Fruit fly (Drosophila melanogaster) whole organism, embryonic: ENCODE data around the gene CG10874.

Experiments used
- Adf1 ChIP-seq: fragments of 200-800 bp; sonication (Bioruptor generic); IDR thresholded peaks from 2 replicates; pipeline ENCODE4 v1.3.6; 2022; ENCODE audit warnings: missing biosample characterization, missing genetic modification characterization
- Bdp1 ChIP-seq: fragments of 200-800 bp; sonication (Bioruptor generic); optimal IDR thresholded peaks from 3 replicates; lab custom pipeline; 2016; ENCODE audit warnings: missing biosample characterization, missing genetic modification characterization
- CG1024 ChIP-seq: fragments of 200-800 bp; sonication (Bioruptor generic); IDR thresholded peaks from 2 replicates; pipeline ENCODE4 v1.3.6; 2022; ENCODE audit warnings: missing biosample characterization, missing genetic modification characterization
- CG10321 ChIP-seq: fragments of 200-800 bp; sonication (Bioruptor generic); IDR thresholded peaks from 2 replicates; pipeline ENCODE4 v1.3.6; 2022; ENCODE audit warnings: missing biosample characterization, missing genetic modification characterization
- CG10366 ChIP-seq: fragments of 200-800 bp; sonication (Bioruptor generic); IDR thresholded peaks from 2 replicates; pipeline ENCODE4 v1.3.6; 2022; ENCODE audit warnings: missing biosample characterization, missing genetic modification characterization
- CG11398 ChIP-seq: fragments of 200-800 bp; sonication (Bioruptor generic); optimal IDR thresholded peaks from 2 replicates; lab custom pipeline; 2016; ENCODE audit warnings: missing biosample characterization, missing genetic modification characterization
- CG12299 ChIP-seq: fragments of 200-800 bp; sonication (Bioruptor generic); optimal IDR thresholded peaks from 2 replicates; lab custom pipeline; 2018; ENCODE audit warnings: missing biosample characterization, mild to moderate bottlenecking, missing genetic modification characterization
- CG12769 ChIP-seq: fragments of 200-800 bp; sonication (Bioruptor generic); optimal IDR thresholded peaks from 2 replicates; lab custom pipeline; 2019; ENCODE audit warnings: missing biosample characterization, mild to moderate bottlenecking, missing genetic modification characterization, moderate library complexity
- CG12942 ChIP-seq: fragments of 200-800 bp; sonication (Bioruptor generic); optimal IDR thresholded peaks from 3 replicates; lab custom pipeline; 2016; ENCODE audit warnings: missing biosample characterization, missing genetic modification characterization
- CG17328 ChIP-seq: fragments of 200-800 bp; sonication (Bioruptor generic); IDR thresholded peaks from 2 replicates; pipeline ENCODE4 v1.3.6; 2022; ENCODE audit warnings: missing biosample characterization, missing genetic modification characterization
- CG30020 ChIP-seq: fragments of 200-800 bp; optimal IDR thresholded peaks from 2 replicates; lab custom pipeline; 2019; ENCODE audit warnings: missing biosample characterization, mild to moderate bottlenecking, missing genetic modification characterization, moderate library complexity
- CG4424 ChIP-seq: fragments of 200-800 bp; sonication (Bioruptor generic); optimal IDR thresholded peaks from 3 replicates; lab custom pipeline; 2016; ENCODE audit warnings: missing biosample characterization, missing genetic modification characterization
- CG5180 ChIP-seq: fragments of 200-800 bp; sonication (Bioruptor generic); optimal IDR thresholded peaks from 3 replicates; lab custom pipeline; 2017; ENCODE audit warnings: missing biosample characterization, missing genetic modification characterization, mild to moderate bottlenecking, moderate library complexity, missing genetic modification reagents
- CG5953 ChIP-seq: fragments of 200-800 bp; sonication (Bioruptor generic); IDR thresholded peaks from 2 replicates; pipeline ENCODE4 v1.3.6; 2022; ENCODE audit warnings: missing biosample characterization, missing genetic modification characterization
- CG6765 ChIP-seq: fragments of 200-800 bp; sonication (Bioruptor generic); optimal IDR thresholded peaks from 3 replicates; lab custom pipeline; 2017; ENCODE audit warnings: missing biosample characterization, mild to moderate bottlenecking, missing genetic modification characterization
- CG7745 ChIP-seq: fragments of 200-800 bp; sonication (Bioruptor generic); optimal IDR thresholded peaks from 2 replicates; lab custom pipeline; 2018; ENCODE audit warnings: missing biosample characterization, mild to moderate bottlenecking, missing genetic modification characterization, moderate library complexity
- CG8089 ChIP-seq: fragments of 200-800 bp; sonication (Bioruptor generic); optimal IDR thresholded peaks from 3 replicates; lab custom pipeline; 2016; ENCODE audit warnings: missing biosample characterization, missing genetic modification characterization
- CG8281 ChIP-seq: fragments of 200-800 bp; sonication (Bioruptor generic); optimal IDR thresholded peaks from 2 replicates; lab custom pipeline; 2018; ENCODE audit warnings: missing biosample characterization, mild to moderate bottlenecking, missing genetic modification characterization, moderate library complexity
- Dbx ChIP-seq: fragments of 200-800 bp; sonication (Bioruptor generic); IDR thresholded peaks from 3 replicates; pipeline ENCODE4 v1.3.6; 2022; ENCODE audit warnings: missing biosample characterization, missing genetic modification characterization
- E2f1 ChIP-seq: fragments of 200-800 bp; sonication (Bioruptor generic); IDR thresholded peaks from 2 replicates; pipeline ENCODE4 v1.3.6; 2022; ENCODE audit warnings: missing biosample characterization, missing genetic modification characterization
- Fer1 ChIP-seq: fragments of 200-800 bp; sonication (Bioruptor generic); optimal IDR thresholded peaks from 2 replicates; lab custom pipeline; 2017; ENCODE audit warnings: missing biosample characterization, mild to moderate bottlenecking, missing genetic modification characterization
- Gug ChIP-seq: fragments of 200-800 bp; sonication (Bioruptor generic); IDR thresholded peaks from 4 replicates; pipeline ENCODE4 v1.3.6; 2022; ENCODE audit warnings: missing biosample characterization, missing genetic modification characterization
- HLHmδ ChIP-seq: fragments of 200-800 bp; sonication (Bioruptor generic); optimal IDR thresholded peaks from 2 replicates; lab custom pipeline; 2018; ENCODE audit warnings: missing biosample characterization, mild to moderate bottlenecking, missing genetic modification characterization, moderate library complexity
- HmgD ChIP-seq: fragments of 200-800 bp; sonication (Bioruptor generic); optimal IDR thresholded peaks from 3 replicates; lab custom pipeline; 2016; ENCODE audit warnings: missing biosample characterization, missing genetic modification characterization
- Hsf ChIP-seq: fragments of 200-800 bp; sonication (Bioruptor generic); optimal IDR thresholded peaks from 3 replicates; lab custom pipeline; 2016; ENCODE audit warnings: missing biosample characterization, missing genetic modification characterization
- MTF-1 ChIP-seq: fragments of 200-800 bp; sonication (Bioruptor generic); optimal IDR thresholded peaks from 2 replicates; lab custom pipeline; 2018; ENCODE audit warnings: missing biosample characterization, mild to moderate bottlenecking, missing genetic modification characterization, borderline replicate concordance
- Myb ChIP-seq: fragments of 200-800 bp; sonication (Bioruptor generic); optimal IDR thresholded peaks from 2 replicates; lab custom pipeline; 2016; ENCODE audit warnings: missing biosample characterization, missing genetic modification characterization
- Nf-YC ChIP-seq: fragments of 200-800 bp; optimal IDR thresholded peaks from 3 replicates; lab custom pipeline; 2019; ENCODE audit warnings: missing biosample characterization, mild to moderate bottlenecking, missing genetic modification characterization, moderate library complexity
- Oli ChIP-seq: fragments of 200-800 bp; sonication (Bioruptor generic); optimal IDR thresholded peaks from 2 replicates; lab custom pipeline; 2018; ENCODE audit warnings: missing biosample characterization, mild to moderate bottlenecking, missing genetic modification characterization, moderate library complexity
- Ptx1 ChIP-seq: fragments of 200-800 bp; sonication (Bioruptor generic); IDR thresholded peaks from 2 replicates; pipeline ENCODE4 v1.3.6; 2022; ENCODE audit warnings: missing biosample characterization, missing genetic modification characterization
- Ravus ChIP-seq: fragments of 200-800 bp; sonication (Bioruptor generic); IDR thresholded peaks from 2 replicates; pipeline ENCODE4 v1.3.6; 2022; ENCODE audit warnings: missing biosample characterization, missing genetic modification characterization
- Side ChIP-seq: fragments of 200-800 bp; sonication (Bioruptor generic); optimal IDR thresholded peaks from 2 replicates; lab custom pipeline; 2016; ENCODE audit warnings: missing biosample characterization, missing genetic modification characterization
- Stat92E ChIP-seq, 3 experiments: fragments of >200 bp in 2 of 3; fragments of 200-800 bp in 1 of 3; sonication (Bioruptor generic) in 1 of 3; optimal IDR thresholded peaks; 2 replicates each; lab custom pipeline; 2017 to 2019; ENCODE audit warnings: missing biosample characterization in 3 of 3, missing genetic modification characterization in 3 of 3, mild to moderate bottlenecking in 1 of 3, moderate library complexity in 1 of 3
- YL-1 ChIP-seq: fragments of 200-800 bp; sonication (Bioruptor generic); optimal IDR thresholded peaks from 3 replicates; lab custom pipeline; 2017; ENCODE audit warnings: missing biosample characterization, mild to moderate bottlenecking, missing genetic modification characterization
- al ChIP-seq: fragments of 200-800 bp; sonication (Bioruptor generic); IDR thresholded peaks from 2 replicates; pipeline ENCODE4 v1.3.6; 2022; ENCODE audit warnings: missing biosample characterization, missing genetic modification characterization
- ash1 ChIP-seq: fragments of 200-800 bp; sonication (Bioruptor generic); optimal IDR thresholded peaks from 2 replicates; lab custom pipeline; 2018; ENCODE audit warnings: missing biosample characterization, mild to moderate bottlenecking, missing genetic modification characterization
- caup ChIP-seq: fragments of 200-800 bp; sonication (Bioruptor generic); optimal IDR thresholded peaks from 3 replicates; lab custom pipeline; 2017; ENCODE audit warnings: missing biosample characterization, mild to moderate bottlenecking, missing genetic modification characterization, moderate library complexity; ENCODE audit not compliant: severe bottlenecking
- chm ChIP-seq: fragments of 200-800 bp; sonication (Bioruptor generic); IDR thresholded peaks from 2 replicates; pipeline ENCODE4 v1.3.6; 2022; ENCODE audit warnings: missing biosample characterization, missing genetic modification characterization
- crp ChIP-seq, 2 experiments: fragments of 200-800 bp; sonication (Bioruptor generic); optimal IDR thresholded peaks; 2 replicates in 1 of 2; 3 replicates in 1 of 2; lab custom pipeline; 2017; ENCODE audit warnings: missing biosample characterization in 2 of 2, missing genetic modification characterization in 2 of 2, mild to moderate bottlenecking in 1 of 2, moderate library complexity in 1 of 2
- dimm ChIP-seq: fragments of 200-800 bp; sonication (Bioruptor generic); IDR thresholded peaks from 2 replicates; pipeline ENCODE4 v1.3.6; 2022; ENCODE audit warnings: missing biosample characterization, missing genetic modification characterization
- gfzf ChIP-seq: fragments of 200-800 bp; sonication (Bioruptor generic); optimal IDR thresholded peaks from 2 replicates; lab custom pipeline; 2016; ENCODE audit warnings: missing biosample characterization, mild to moderate bottlenecking, missing genetic modification characterization, moderate library complexity
- her ChIP-seq: fragments of 200-800 bp; sonication (Bioruptor generic); optimal IDR thresholded peaks from 2 replicates; lab custom pipeline; 2016; ENCODE audit warnings: missing biosample characterization, missing genetic modification characterization
- inv ChIP-seq: fragments of 200-800 bp; sonication (Bioruptor generic); IDR thresholded peaks from 2 replicates; pipeline ENCODE4 v1.3.6; 2022; ENCODE audit warnings: missing biosample characterization, missing genetic modification characterization; ENCODE audit not compliant: partially characterized antibody
- lilli ChIP-seq: fragments of 200-800 bp; sonication (Bioruptor generic); optimal IDR thresholded peaks from 3 replicates; lab custom pipeline; 2016; ENCODE audit warnings: missing biosample characterization, missing genetic modification characterization
- nom ChIP-seq: fragments of 200-800 bp; sonication (Bioruptor generic); optimal IDR thresholded peaks from 2 replicates; lab custom pipeline; 2017; ENCODE audit warnings: missing biosample characterization, missing genetic modification characterization, mild to moderate bottlenecking, moderate library complexity, missing genetic modification reagents
- pho ChIP-seq: fragments of 200-800 bp; sonication (Bioruptor generic); optimal IDR thresholded peaks from 2 replicates; lab custom pipeline; 2016; ENCODE audit warnings: missing biosample characterization, missing genetic modification characterization
- pros ChIP-seq: fragments of 200-800 bp; sonication (Bioruptor generic); optimal IDR thresholded peaks from 3 replicates; lab custom pipeline; 2019; ENCODE audit warnings: missing biosample characterization, mild to moderate bottlenecking, missing genetic modification characterization, moderate library complexity
- pum ChIP-seq: fragments of 200-800 bp; sonication (Bioruptor generic); optimal IDR thresholded peaks from 2 replicates; lab custom pipeline; 2016; ENCODE audit warnings: missing biosample characterization, missing genetic modification characterization
- sens-2 ChIP-seq: fragments of 200-800 bp; sonication (Bioruptor generic); IDR thresholded peaks from 2 replicates; pipeline ENCODE4 v1.3.6; 2022; ENCODE audit warnings: missing biosample characterization, missing genetic modification characterization
- trem ChIP-seq: fragments of 200-800 bp; optimal IDR thresholded peaks from 3 replicates; lab custom pipeline; 2019; ENCODE audit warnings: missing biosample characterization, mild to moderate bottlenecking, missing genetic modification characterization, moderate library complexity
- wdn ChIP-seq: fragments of 200-800 bp; sonication (Bioruptor generic); IDR thresholded peaks from 2 replicates; pipeline ENCODE4 v1.3.6; 2022; ENCODE audit warnings: missing biosample characterization, missing genetic modification characterization

CG10874 gene

DNA sequence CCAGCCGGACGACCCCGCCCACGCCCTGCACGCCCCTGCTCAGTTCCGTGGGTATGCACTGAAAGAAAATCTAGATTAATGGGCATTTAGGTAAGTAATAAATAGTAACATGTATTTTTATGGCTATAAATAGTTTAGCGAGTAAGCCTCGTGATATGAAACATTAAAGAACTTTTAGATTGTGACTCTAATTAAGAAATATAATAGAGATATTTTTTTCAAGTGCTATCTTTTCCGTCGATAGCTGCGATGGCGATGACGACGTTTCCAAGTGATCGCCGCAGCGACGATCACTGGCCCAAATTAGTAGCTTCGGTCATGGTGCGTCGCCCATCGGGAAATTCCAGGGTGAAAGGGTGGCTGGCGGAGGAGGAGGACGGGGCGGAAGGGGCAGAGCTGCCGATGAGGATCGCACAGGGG, 12.1 kb downstream of the CG10874 start (continued):
- TF ChIP-seq E2f1 (GFP tag; lab: Robert Waterston, UW): peak; percentile 82
- peak; percentile 42; the same call in 1 of the 2 replicates for TF ChIP-seq CG10321 (GFP tag; lab: Robert Waterston, UW)
- TF ChIP-seq CG8089 (GFP tag; lab: Kevin White, UChicago): peak; percentile 70
- TF ChIP-seq Nf-YC (tag; lab: Kevin White, UChicago): peak; percentile 64
- TF ChIP-seq CG6765: peak; percentile 76
- TF ChIP-seq inv (GFP tag; lab: Robert Waterston, UW): no peak
- TF ChIP-seq lilli (GFP tag; lab: Kevin White, UChicago): peak; percentile 77
- TF ChIP-seq CG17328 (GFP tag; lab: Robert Waterston, UW): peak; percentile 93
- TF ChIP-seq dimm: peak; percentile 79
- peak; percentile 91 for TF ChIP-seq trem (tag; lab: Kevin White, UChicago)
- peak; percentile 70 for TF ChIP-seq Gug
- no peak for TF ChIP-seq HmgD (GFP tag; lab: Kevin White, UChicago)
- peak; percentile 87 for TF ChIP-seq CG10366 (GFP tag; lab: Robert Waterston, UW)
- peak in 1 of 3 experiments; percentile 87 for TF ChIP-seq Stat92E (GFP tag; optimal IDR thresholded peaks at IDR 0.05; lab: Kevin White, UChicago)
- TF ChIP-seq pho (GFP tag; lab: Kevin White, UChicago): peak; percentile 57
- peak; percentile 93 for TF ChIP-seq Oli (tag; lab: Kevin White, UChicago)
- TF ChIP-seq nom: peak; percentile 78
- TF ChIP-seq Dbx (GFP tag; lab: Robert Waterston, UW): peak; percentile 84
- peak; percentile 19 for TF ChIP-seq CG7745
- TF ChIP-seq CG8281 (tag; lab: Kevin White, UChicago): peak; percentile 72
- peak; percentile 75 for TF ChIP-seq al (GFP tag; lab: Robert Waterston, UW)
- peak; percentile 82 for TF ChIP-seq CG1024 (GFP tag; lab: Robert Waterston, UW)
- peak; percentile 78 for TF ChIP-seq CG5180
- peak; percentile 87 for TF ChIP-seq CG5953 (GFP tag; lab: Robert Waterston, UW)
- TF ChIP-seq CG30020 (tag; lab: Kevin White, UChicago): peak; percentile 47
- no peak for TF ChIP-seq pros
- peak; percentile 88 for TF ChIP-seq Fer1
- peak; percentile 84 for TF ChIP-seq MTF-1 (GFP tag; lab: Kevin White, UChicago)
- TF ChIP-seq Bdp1 (GFP tag; lab: Kevin White, UChicago): peak; percentile 61
- TF ChIP-seq CG11398 (GFP tag; lab: Kevin White, UChicago): peak; percentile 72
- peak; percentile 82 for TF ChIP-seq CG12942
- peak; percentile 85; the same call in 1 of the 2 replicates for TF ChIP-seq sens-2 (GFP tag; lab: Robert Waterston, UW)
- TF ChIP-seq CG4424 (GFP tag; lab: Kevin White, UChicago): peak; percentile 88
- peak; percentile 80 for TF ChIP-seq caup
- no peak for TF ChIP-seq ash1 (GFP tag; lab: Kevin White, UChicago)
- peak; percentile 15 for TF ChIP-seq Myb (GFP tag; lab: Kevin White, UChicago)
- TF ChIP-seq crp (GFP tag; optimal IDR thresholded peaks at IDR 0.05; lab: Kevin White, UChicago): peak in 1 of 2 experiments; percentile 37
- TF ChIP-seq HLHmδ (GFP tag; lab: Kevin White, UChicago): no peak
- peak; percentile 74 for TF ChIP-seq pum (GFP tag; lab: Kevin White, UChicago)
- peak; percentile 92 for TF ChIP-seq Ptx1 (GFP tag; lab: Robert Waterston, UW)
- TF ChIP-seq her (GFP tag; lab: Kevin White, UChicago): peak; percentile 54
- peak; percentile 71 for TF ChIP-seq Side (GFP tag; lab: Kevin White, UChicago)
- peak; percentile 27 for TF ChIP-seq YL-1 (GFP tag; lab: Kevin White, UChicago)
- TF ChIP-seq wdn (GFP tag; lab: Robert Waterston, UW): peak; percentile 81
- TF ChIP-seq Ravus (GFP tag; lab: Robert Waterston, UW): peak; percentile 58
- no peak for TF ChIP-seq gfzf (GFP tag; lab: Kevin White, UChicago)
- TF ChIP-seq Hsf (GFP tag; lab: Kevin White, UChicago): peak; percentile 75
- peak; percentile 89 for TF ChIP-seq CG12769 (tag; lab: Kevin White, UChicago)
- TF ChIP-seq chm: peak; percentile 92
- TF ChIP-seq CG12299 (tag; lab: Kevin White, UChicago): peak; percentile 81
- TF ChIP-seq Adf1 (GFP tag; lab: Robert Waterston, UW): peak; percentile 48
